Worm (Caenorhabditis elegans) whole organism, L2 larva: ENCODE measurements around the gene F37C12.14.

Experiments used
- egl-27 ChIP-seq: sonication (generic microtip); optimal IDR thresholded peaks from 3 replicates; lab custom pipeline; 2017; ENCODE audit warnings: missing biosample characterization, missing genetic modification reagents, missing genetic modification characterization
- lin-11 ChIP-seq: fragments of 150-350 bp; sonication (generic microtip); optimal IDR thresholded peaks from 2 replicates; lab custom pipeline; 2014; ENCODE audit warnings: missing biosample characterization, missing genetic modification characterization, inconsistent platforms, mixed read lengths
- nhr-12 ChIP-seq: fragments of 150-350 bp; optimal IDR thresholded peaks from 2 replicates; lab custom pipeline; 2014; ENCODE audit warnings: missing biosample characterization, missing genetic modification characterization
- nhr-25 ChIP-seq: fragments of 150-350 bp; sonication (generic microtip); optimal IDR thresholded peaks from 3 replicates; lab custom pipeline; 2014; ENCODE audit warnings: missing biosample characterization, missing genetic modification characterization
- snpc-4 ChIP-seq: fragments of 150-350 bp; optimal IDR thresholded peaks from 2 replicates; lab custom pipeline; 2014; ENCODE audit warnings: missing biosample characterization, missing genetic modification characterization

ce11 chrIII:7165816-7166229, 19.6 kb downstream of the F37C12.14 start:
- TF ChIP-seq nhr-12 (tag; lab: Kevin White, UChicago) (no peak), lin-11 (tag; lab: Kevin White, UChicago) (no peak), snpc-4 (tag; lab: Kevin White, UChicago) (no peak), egl-27 (tag; lab: Kevin White, UChicago) (peak; percentile 43), nhr-25 (no peak)
